Worm (Caenorhabditis elegans) whole organism, midembryonic: ENCODE measurements around the gene C45G9.12.

Experiments
- T22C8.4 ChIP-seq: fragments of 200-800 bp; sonication (Bioruptor generic); IDR thresholded peaks from 2 replicates; pipeline ENCODE4 v1.3.6; 2022; ENCODE audit warnings: missing genetic modification characterization, missing compliant biosample characterization
- cog-1 ChIP-seq: sonication (generic microtip); optimal IDR thresholded peaks from 2 replicates; lab custom pipeline; 2016; ENCODE audit warnings: missing genetic modification characterization, missing compliant biosample characterization
- flt-1 ChIP-seq: fragments of 200-800 bp; sonication (Bioruptor generic); IDR thresholded peaks from 2 replicates; pipeline ENCODE4 v1.3.6; 2022; ENCODE audit warnings: missing genetic modification characterization, missing compliant biosample characterization
- klf-2 ChIP-seq: fragments of 200-800 bp; sonication (Bioruptor generic); conservative IDR thresholded peaks from 2 replicates; pipeline ENCODE4 v1.3.6; 2022; ENCODE audit warnings: missing genetic modification reagents, missing genetic modification characterization, missing compliant biosample characterization
- med-1 ChIP-seq: sonication (generic microtip); optimal IDR thresholded peaks from 2 replicates; lab custom pipeline; 2017; ENCODE audit warnings: missing genetic modification characterization, mild to moderate bottlenecking, missing compliant biosample characterization, antibody characterized with exemption, missing genetic modification reagents; ENCODE audit not compliant: insufficient read depth
- ref-1 ChIP-seq: fragments of 200-800 bp; sonication (Bioruptor generic); conservative IDR thresholded peaks from 2 replicates; pipeline ENCODE4 v1.3.6; 2022; ENCODE audit warnings: missing genetic modification reagents, missing genetic modification characterization, missing compliant biosample characterization
- tab-1 ChIP-seq: fragments of 200-800 bp; sonication (Bioruptor generic); IDR thresholded peaks from 2 replicates; pipeline ENCODE4 v1.3.6; 2022; ENCODE audit warnings: missing genetic modification characterization, missing compliant biosample characterization
- ztf-23 ChIP-seq: fragments of 200-800 bp; sonication (Bioruptor generic); IDR thresholded peaks from 2 replicates; pipeline ENCODE4 v1.3.6; 2022; ENCODE audit warnings: missing genetic modification reagents, missing genetic modification characterization, missing compliant biosample characterization
- ztf-29 ChIP-seq: fragments of 200-800 bp; sonication (Bioruptor generic); IDR thresholded peaks from 2 replicates; pipeline ENCODE4 v1.3.6; 2022; ENCODE audit warnings: missing genetic modification reagents, missing genetic modification characterization, missing compliant biosample characterization

C45G9.12 gene

DNA sequence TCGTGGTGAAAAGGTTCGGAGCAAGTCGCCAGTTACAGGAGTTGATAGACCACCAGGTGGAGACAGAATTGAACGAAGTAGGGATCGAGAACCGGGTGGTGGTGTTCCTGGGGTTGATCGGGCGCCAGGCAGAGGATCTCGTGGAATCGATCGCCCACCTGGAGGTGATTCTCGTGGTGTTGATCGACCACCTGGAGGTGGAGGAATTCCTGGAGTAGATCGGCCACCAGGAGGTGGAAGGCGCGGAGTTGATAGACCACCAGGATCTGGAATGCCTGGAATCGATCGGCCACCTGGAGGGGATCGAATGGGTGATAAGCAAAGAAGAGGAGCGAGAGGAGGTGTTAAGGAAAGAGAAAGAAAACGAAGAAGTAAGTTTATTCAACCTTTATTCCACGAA is 34.1 kb upstream of the C45G9.12 start:
- TF ChIP-seq ztf-23 (GFP tag; lab: Robert Waterston, UW) (no peak), med-1 (GFP tag; lab: Kevin White, UChicago) (no peak), ztf-29 (no peak), T22C8.4 (GFP tag; lab: Robert Waterston, UW) (no peak), tab-1 (GFP tag; lab: Robert Waterston, UW) (no peak), cog-1 (tag; lab: Kevin White, UChicago) (no peak), klf-2 (GFP tag; lab: Robert Waterston, UW) (no peak), flt-1 (GFP tag; lab: Robert Waterston, UW) (no peak), ref-1 (GFP tag; lab: Robert Waterston, UW) (no peak)

ce11 chrIII:5102616-5103015 is 31.2 kb upstream of the C45G9.12 start, which contains the start of gene F54D8.6:
Gene F54D8.6, plus strand, starts transcription at chrIII:5102985.
- TF ChIP-seq klf-2 (GFP tag; lab: Robert Waterston, UW) = no peak
- no peak for TF ChIP-seq ref-1 (GFP tag; lab: Robert Waterston, UW)
- TF ChIP-seq tab-1 (GFP tag; lab: Robert Waterston, UW) = no peak
- TF ChIP-seq cog-1 (tag; lab: Kevin White, UChicago) = no peak
- no peak for TF ChIP-seq flt-1 (GFP tag; lab: Robert Waterston, UW)
- TF ChIP-seq ztf-23 (GFP tag; lab: Robert Waterston, UW) = no peak
- no peak for TF ChIP-seq ztf-29
- no peak for TF ChIP-seq T22C8.4 (GFP tag; lab: Robert Waterston, UW)
- no peak for TF ChIP-seq med-1 (GFP tag; lab: Kevin White, UChicago)

DNA sequence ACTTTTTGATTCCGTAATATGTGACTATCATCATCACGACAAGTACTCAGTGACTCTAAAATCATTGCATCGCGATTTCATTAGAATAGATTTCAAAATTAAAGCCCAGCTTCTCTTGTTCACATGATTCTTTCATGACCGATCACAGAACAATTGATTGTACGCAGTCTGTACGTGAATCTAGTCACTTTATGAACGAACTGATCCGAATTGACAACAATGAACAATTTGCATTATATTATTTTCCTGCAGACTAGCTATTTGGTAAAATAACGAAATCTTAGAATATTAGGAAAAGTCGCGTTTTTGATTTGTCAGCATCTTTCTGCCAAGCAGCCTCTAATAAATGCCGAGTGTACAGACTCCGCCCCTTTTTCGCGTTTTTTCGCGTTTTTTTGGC is 28.1 kb upstream of the C45G9.12 start:
- no peak for TF ChIP-seq cog-1 (tag; lab: Kevin White, UChicago)
- no peak for TF ChIP-seq ref-1 (GFP tag; lab: Robert Waterston, UW)
- TF ChIP-seq T22C8.4 (GFP tag; lab: Robert Waterston, UW) = no peak
- TF ChIP-seq ztf-29 = no peak
- no peak for TF ChIP-seq med-1 (GFP tag; lab: Kevin White, UChicago)
- TF ChIP-seq flt-1 (GFP tag; lab: Robert Waterston, UW) = no peak
- no peak for TF ChIP-seq tab-1 (GFP tag; lab: Robert Waterston, UW)
- no peak for TF ChIP-seq ztf-23 (GFP tag; lab: Robert Waterston, UW)
- TF ChIP-seq klf-2 (GFP tag; lab: Robert Waterston, UW) = no peak

- no peak for TF ChIP-seq flt-1 (GFP tag; lab: Robert Waterston, UW)
- no peak for TF ChIP-seq T22C8.4 (GFP tag; lab: Robert Waterston, UW)
- no peak for TF ChIP-seq cog-1 (tag; lab: Kevin White, UChicago)
- TF ChIP-seq ztf-29 = no peak
- no peak for TF ChIP-seq ztf-23 (GFP tag; lab: Robert Waterston, UW)
- TF ChIP-seq ref-1 (GFP tag; lab: Robert Waterston, UW) = no peak
Observed at ce11 chrIII:5098740-5099276, 27.4 kb upstream of the C45G9.12 start.

ce11 chrIII:5096741-5097140 is 25.3 kb upstream of the C45G9.12 start:
- TF ChIP-seq tab-1 (GFP tag; lab: Robert Waterston, UW) (no peak), med-1 (GFP tag; lab: Kevin White, UChicago) (no peak), T22C8.4 (GFP tag; lab: Robert Waterston, UW) (no peak), flt-1 (GFP tag; lab: Robert Waterston, UW) (no peak), ztf-29 (no peak), ztf-23 (GFP tag; lab: Robert Waterston, UW) (no peak), ref-1 (GFP tag; lab: Robert Waterston, UW) (no peak), cog-1 (tag; lab: Kevin White, UChicago) (no peak), klf-2 (GFP tag; lab: Robert Waterston, UW) (no peak)

ce11 chrIII:5094506-5094905 is 23.1 kb upstream of the C45G9.12 start, which contains the start of gene F54D8.10:
Gene F54D8.10, plus strand, starts transcription at chrIII:5094806.
- TF ChIP-seq ref-1 (GFP tag; lab: Robert Waterston, UW) (no peak), cog-1 (tag; lab: Kevin White, UChicago) (no peak), med-1 (GFP tag; lab: Kevin White, UChicago) (no peak), ztf-29 (no peak), T22C8.4 (GFP tag; lab: Robert Waterston, UW) (no peak), flt-1 (GFP tag; lab: Robert Waterston, UW) (no peak), klf-2 (GFP tag; lab: Robert Waterston, UW) (no peak), ztf-23 (GFP tag; lab: Robert Waterston, UW) (no peak), tab-1 (GFP tag; lab: Robert Waterston, UW) (no peak)

- no peak for TF ChIP-seq ref-1 (GFP tag; lab: Robert Waterston, UW)
- TF ChIP-seq T22C8.4 (GFP tag; lab: Robert Waterston, UW) = no peak
- TF ChIP-seq med-1 (GFP tag; lab: Kevin White, UChicago) = no peak
- no peak for TF ChIP-seq ztf-23 (GFP tag; lab: Robert Waterston, UW)
- TF ChIP-seq ztf-29 = no peak
- no peak for TF ChIP-seq klf-2 (GFP tag; lab: Robert Waterston, UW)
- no peak for TF ChIP-seq cog-1 (tag; lab: Kevin White, UChicago)
- TF ChIP-seq tab-1 (GFP tag; lab: Robert Waterston, UW) = no peak
- TF ChIP-seq flt-1 (GFP tag; lab: Robert Waterston, UW) = no peak
Observed at ce11 chrIII:5092345-5092744, 20.9 kb upstream of the C45G9.12 start.

ce11 chrIII:5089489-5089888 is 18.1 kb upstream of the C45G9.12 start:
- TF ChIP-seq klf-2 (GFP tag; lab: Robert Waterston, UW) (no peak), ref-1 (GFP tag; lab: Robert Waterston, UW) (no peak), tab-1 (GFP tag; lab: Robert Waterston, UW) (no peak), flt-1 (GFP tag; lab: Robert Waterston, UW) (no peak), ztf-29 (no peak), T22C8.4 (GFP tag; lab: Robert Waterston, UW) (no peak), cog-1 (tag; lab: Kevin White, UChicago) (no peak)

DNA sequence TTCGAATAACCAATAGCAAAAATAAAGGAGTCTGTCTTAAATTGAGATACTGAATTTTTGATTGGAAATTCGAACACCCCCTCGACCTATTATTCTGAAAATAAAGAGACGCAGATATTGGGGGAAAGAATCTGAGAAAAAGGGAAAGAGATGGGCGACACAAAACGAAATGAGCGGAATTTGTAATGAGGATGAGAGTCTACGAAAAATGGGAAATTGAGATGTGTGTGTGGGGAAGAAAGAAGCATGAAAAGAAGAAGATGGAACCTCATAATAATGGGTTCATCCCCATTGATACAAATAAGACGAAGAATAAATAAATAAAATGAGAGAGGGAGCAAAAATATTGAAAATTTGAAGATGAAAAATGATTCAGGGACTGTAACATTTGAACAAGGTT is 14.1 kb upstream of the C45G9.12 start, which contains the start of gene cah-1:
Gene cah-1 (minus strand): TSS at position 101 of the 400 bp plus-strand sequence.
- TF ChIP-seq flt-1 (GFP tag; lab: Robert Waterston, UW) (no peak), klf-2 (GFP tag; lab: Robert Waterston, UW) (no peak), ztf-29 (no peak), tab-1 (GFP tag; lab: Robert Waterston, UW) (no peak), med-1 (GFP tag; lab: Kevin White, UChicago) (no peak), ztf-23 (GFP tag; lab: Robert Waterston, UW) (no peak), T22C8.4 (GFP tag; lab: Robert Waterston, UW) (no peak), ref-1 (GFP tag; lab: Robert Waterston, UW) (no peak), cog-1 (tag; lab: Kevin White, UChicago) (no peak)
